Fruit fly (Drosophila melanogaster) whole organism, embryonic: Measurements from ENCODE around the gene Pcd.

ENCODE experiments used
- Atf6 ChIP-seq: fragments of 200-800 bp; sonication (Bioruptor generic); IDR thresholded peaks from 2 replicates; pipeline ENCODE4 v1.3.6; 2022; ENCODE audit warnings: missing biosample characterization, missing genetic modification characterization
- B-H2 ChIP-seq: fragments of 200-800 bp; sonication (Bioruptor generic); optimal IDR thresholded peaks from 2 replicates; lab custom pipeline; 2018; ENCODE audit warnings: missing biosample characterization, mild to moderate bottlenecking, missing genetic modification characterization
- Bgb ChIP-seq: fragments of 200-800 bp; sonication (Bioruptor generic); IDR thresholded peaks from 2 replicates; pipeline ENCODE4 v1.3.6; 2022; ENCODE audit warnings: missing biosample characterization, missing genetic modification characterization; ENCODE audit not compliant: partially characterized antibody
- CG10431 ChIP-seq: fragments of 200-800 bp; sonication (Bioruptor generic); optimal IDR thresholded peaks from 3 replicates; lab custom pipeline; 2018; ENCODE audit warnings: missing biosample characterization, mild to moderate bottlenecking, missing genetic modification characterization
- CG10462 ChIP-seq: fragments of 200-800 bp; sonication (Bioruptor generic); optimal IDR thresholded peaks from 2 replicates; lab custom pipeline; 2016; ENCODE audit warnings: missing biosample characterization, missing genetic modification characterization
- CG12104 ChIP-seq: fragments of 200-800 bp; sonication (Bioruptor generic); optimal IDR thresholded peaks from 3 replicates; lab custom pipeline; 2016; ENCODE audit warnings: missing biosample characterization, missing genetic modification characterization
- CG13296 ChIP-seq: fragments of 200-800 bp; sonication (Bioruptor generic); optimal IDR thresholded peaks from 3 replicates; lab custom pipeline; 2018; ENCODE audit warnings: missing biosample characterization, mild to moderate bottlenecking, missing genetic modification characterization
- CG14441 ChIP-seq: fragments of 200-800 bp; sonication (Bioruptor generic); IDR thresholded peaks from 2 replicates; pipeline ENCODE4 v1.3.6; 2022; ENCODE audit warnings: missing biosample characterization, missing genetic modification characterization
- CG14860 ChIP-seq: fragments of 200-800 bp; sonication (Bioruptor generic); IDR thresholded peaks from 3 replicates; pipeline ENCODE4 v1.3.6; 2022; ENCODE audit warnings: missing biosample characterization, missing genetic modification characterization; ENCODE audit not compliant: partially characterized antibody
- CG16815 ChIP-seq: fragments of 200-800 bp; sonication (Bioruptor generic); optimal IDR thresholded peaks from 3 replicates; lab custom pipeline; 2017; ENCODE audit warnings: missing biosample characterization, mild to moderate bottlenecking, missing genetic modification characterization
- CG1792 ChIP-seq: fragments of 200-800 bp; sonication (Bioruptor generic); optimal IDR thresholded peaks from 2 replicates; lab custom pipeline; 2016; ENCODE audit warnings: missing biosample characterization, missing genetic modification characterization
- CG31441 ChIP-seq: fragments of 200-800 bp; sonication (Bioruptor generic); IDR thresholded peaks from 2 replicates; pipeline ENCODE4 v1.3.6; 2022; ENCODE audit warnings: missing biosample characterization, missing genetic modification characterization
- CG32772 ChIP-seq: fragments of 200-800 bp; sonication (Bioruptor generic); IDR thresholded peaks from 2 replicates; pipeline ENCODE4 v1.3.6; 2022; ENCODE audit warnings: missing biosample characterization, missing genetic modification characterization
- CG4854 ChIP-seq: fragments of 200-800 bp; sonication (Bioruptor generic); optimal IDR thresholded peaks from 2 replicates; lab custom pipeline; 2016; ENCODE audit warnings: missing biosample characterization, missing genetic modification characterization, inconsistent platforms
- CG6813 ChIP-seq: fragments of 200-800 bp; sonication (Bioruptor generic); optimal IDR thresholded peaks from 2 replicates; lab custom pipeline; 2017; ENCODE audit warnings: missing biosample characterization, missing genetic modification characterization, mild to moderate bottlenecking, moderate library complexity, missing genetic modification reagents
- CG9609 ChIP-seq: fragments of 200-800 bp; sonication (Bioruptor generic); optimal IDR thresholded peaks from 3 replicates; lab custom pipeline; 2016; ENCODE audit warnings: missing biosample characterization, missing genetic modification characterization
- Deaf1 ChIP-seq: fragments of 200-800 bp; optimal IDR thresholded peaks from 3 replicates; lab custom pipeline; 2019; ENCODE audit warnings: missing biosample characterization, mild to moderate bottlenecking, missing genetic modification characterization, moderate library complexity
- Fer3 ChIP-seq: fragments of 200-800 bp; sonication (Bioruptor generic); optimal IDR thresholded peaks from 2 replicates; lab custom pipeline; 2018; ENCODE audit warnings: missing biosample characterization, mild to moderate bottlenecking, missing genetic modification characterization, moderate library complexity
- H15 ChIP-seq: fragments of 200-800 bp; sonication (Bioruptor generic); IDR thresholded peaks from 3 replicates; pipeline ENCODE4 v1.3.6; 2022; ENCODE audit warnings: missing biosample characterization, missing genetic modification characterization
- HLH3B ChIP-seq: fragments of 200-800 bp; sonication (Bioruptor generic); IDR thresholded peaks from 2 replicates; pipeline ENCODE4 v1.3.6; 2022; ENCODE audit warnings: missing biosample characterization, missing genetic modification characterization
- Hr3 ChIP-seq: fragments of 200-800 bp; sonication (Bioruptor generic); optimal IDR thresholded peaks from 3 replicates; lab custom pipeline; 2016; ENCODE audit warnings: missing biosample characterization, missing genetic modification characterization
- Lhr ChIP-seq: fragments of 200-800 bp; sonication (Bioruptor generic); optimal IDR thresholded peaks from 3 replicates; lab custom pipeline; 2017; ENCODE audit warnings: mild to moderate bottlenecking, missing biosample characterization, missing genetic modification reagents, missing genetic modification characterization
- Nf-YB ChIP-seq: fragments of 200-800 bp; sonication (Bioruptor generic); optimal IDR thresholded peaks from 3 replicates; lab custom pipeline; 2019; ENCODE audit warnings: missing biosample characterization, mild to moderate bottlenecking, missing genetic modification characterization, moderate library complexity
- NfI ChIP-seq: fragments of 200-800 bp; sonication (Bioruptor generic); optimal IDR thresholded peaks from 3 replicates; lab custom pipeline; 2018; ENCODE audit warnings: missing biosample characterization, mild to moderate bottlenecking, missing genetic modification characterization, moderate library complexity
- Oaz ChIP-seq: fragments of 200-800 bp; sonication (Bioruptor generic); IDR thresholded peaks from 2 replicates; pipeline ENCODE4 v1.3.6; 2022; ENCODE audit warnings: missing biosample characterization, missing genetic modification characterization
- Optix ChIP-seq: fragments of 200-800 bp; sonication (Bioruptor generic); IDR thresholded peaks from 3 replicates; pipeline ENCODE4 v1.3.6; 2022; ENCODE audit warnings: missing biosample characterization, missing genetic modification characterization
- PHDP ChIP-seq: fragments of 200-800 bp; sonication (Bioruptor generic); optimal IDR thresholded peaks from 3 replicates; lab custom pipeline; 2018; ENCODE audit warnings: missing biosample characterization, mild to moderate bottlenecking, missing genetic modification characterization, moderate library complexity
- Poxn ChIP-seq: fragments of 200-800 bp; sonication (Bioruptor generic); IDR thresholded peaks from 2 replicates; pipeline ENCODE4 v1.3.6; 2022; ENCODE audit warnings: missing biosample characterization, missing genetic modification characterization
- Spps ChIP-seq: fragments of 200-800 bp; sonication (Bioruptor generic); optimal IDR thresholded peaks from 2 replicates; lab custom pipeline; 2018; ENCODE audit warnings: missing biosample characterization, mild to moderate bottlenecking, missing genetic modification characterization
- Tbp ChIP-seq: fragments of >200 bp; optimal IDR thresholded peaks from 2 replicates; lab custom pipeline; 2018; ENCODE audit warnings: missing biosample characterization, missing genetic modification characterization
- ab ChIP-seq: fragments of 200-800 bp; sonication (Bioruptor generic); optimal IDR thresholded peaks from 2 replicates; lab custom pipeline; 2016; ENCODE audit warnings: missing biosample characterization, missing genetic modification characterization
- ara ChIP-seq: fragments of 200-800 bp; sonication (Bioruptor generic); IDR thresholded peaks from 2 replicates; pipeline ENCODE4 v1.3.6; 2022; ENCODE audit warnings: missing biosample characterization, missing genetic modification characterization
- ase ChIP-seq: fragments of 200-800 bp; sonication (Bioruptor generic); IDR thresholded peaks from 3 replicates; pipeline ENCODE4 v1.3.6; 2022; ENCODE audit warnings: missing biosample characterization, missing genetic modification characterization
- chm ChIP-seq: fragments of 200-800 bp; sonication (Bioruptor generic); IDR thresholded peaks from 2 replicates; pipeline ENCODE4 v1.3.6; 2022; ENCODE audit warnings: missing biosample characterization, missing genetic modification characterization
- chn ChIP-seq: fragments of 200-800 bp; sonication (Bioruptor generic); optimal IDR thresholded peaks from 2 replicates; lab custom pipeline; 2016; ENCODE audit warnings: missing biosample characterization, missing genetic modification characterization
- corto ChIP-seq: fragments of 200-800 bp; sonication (Bioruptor generic); optimal IDR thresholded peaks from 2 replicates; lab custom pipeline; 2016; ENCODE audit warnings: missing biosample characterization, mild to moderate bottlenecking, missing genetic modification characterization, moderate library complexity
- crol ChIP-seq: fragments of 200-800 bp; sonication (Bioruptor generic); IDR thresholded peaks from 2 replicates; pipeline ENCODE4 v1.3.6; 2022; ENCODE audit warnings: missing biosample characterization, missing genetic modification characterization
- dmrt99B ChIP-seq: fragments of 200-800 bp; sonication (Bioruptor generic); optimal IDR thresholded peaks from 2 replicates; lab custom pipeline; 2018; ENCODE audit warnings: missing biosample characterization, mild to moderate bottlenecking, missing genetic modification characterization, moderate library complexity
- fd96Cb ChIP-seq: fragments of 200-800 bp; sonication (Bioruptor generic); optimal IDR thresholded peaks from 2 replicates; lab custom pipeline; 2018; ENCODE audit warnings: missing biosample characterization, mild to moderate bottlenecking, missing genetic modification characterization, moderate library complexity
- hbn ChIP-seq: fragments of 200-800 bp; sonication (Bioruptor generic); IDR thresholded peaks from 2 replicates; pipeline ENCODE4 v1.3.6; 2022; ENCODE audit warnings: missing biosample characterization, missing genetic modification characterization; ENCODE audit not compliant: partially characterized antibody
- hth ChIP-seq: fragments of >200 bp; optimal IDR thresholded peaks from 2 replicates; lab custom pipeline; 2017; ENCODE audit warnings: inconsistent platforms
- insv ChIP-seq, 2 experiments: fragments of 200-800 bp; sonication (Bioruptor generic); optimal IDR thresholded peaks; 3 replicates each; lab custom pipeline; 2016 to 2018; ENCODE audit warnings: missing biosample characterization in 2 of 2, missing genetic modification characterization in 2 of 2
- ken ChIP-seq: fragments of 200-800 bp; sonication (Bioruptor generic); IDR thresholded peaks from 3 replicates; pipeline ENCODE4 v1.3.6; 2022; ENCODE audit warnings: missing biosample characterization, missing genetic modification characterization
- knrl ChIP-seq: fragments of 200-800 bp; sonication (Bioruptor generic); IDR thresholded peaks from 3 replicates; pipeline ENCODE4 v1.3.6; 2022; ENCODE audit warnings: missing biosample characterization, missing genetic modification characterization; ENCODE audit not compliant: partially characterized antibody
- lov ChIP-seq, 2 experiments: fragments of 200-800 bp in 1 of 2; fragments of >200 bp in 1 of 2; sonication (Bioruptor generic) in 1 of 2; IDR thresholded peaks in 1 of 2; optimal IDR thresholded peaks in 1 of 2; 2 replicates in 1 of 2; 3 replicates in 1 of 2; pipeline versions ENCODE4 v1.3.6 to Lab custom; 2017 to 2022; ENCODE audit warnings: missing biosample characterization in 1 of 2, missing genetic modification characterization in 1 of 2
- nmo ChIP-seq: fragments of 200-800 bp; sonication (Bioruptor generic); optimal IDR thresholded peaks from 2 replicates; lab custom pipeline; 2018; ENCODE audit warnings: missing biosample characterization, mild to moderate bottlenecking, missing genetic modification characterization, moderate library complexity
- ro ChIP-seq: fragments of 200-800 bp; sonication (Bioruptor generic); IDR thresholded peaks from 2 replicates; pipeline ENCODE4 v1.3.6; 2022; ENCODE audit warnings: missing biosample characterization, missing genetic modification characterization
- slou ChIP-seq: fragments of 200-800 bp; sonication (Bioruptor generic); optimal IDR thresholded peaks from 3 replicates; lab custom pipeline; 2016; ENCODE audit warnings: missing biosample characterization, missing genetic modification characterization
- tll ChIP-seq, 2 experiments: fragments of 200-800 bp in 1 of 2; fragments of >200 bp in 1 of 2; sonication (Bioruptor generic) in 1 of 2; optimal IDR thresholded peaks; 2 replicates each; lab custom pipeline; 2017 to 2019; ENCODE audit warnings: missing biosample characterization in 2 of 2, missing genetic modification characterization in 2 of 2, mild to moderate bottlenecking in 1 of 2, moderate library complexity in 1 of 2
- tx ChIP-seq: fragments of 200-800 bp; sonication (Bioruptor generic); optimal IDR thresholded peaks from 2 replicates; lab custom pipeline; 2016; ENCODE audit warnings: missing biosample characterization, missing genetic modification characterization

The Pcd gene

dm6 chr3R:29748591-29749303 lies 25.8 kb downstream of the Pcd start, which contains the start of the genes ATPsyngamma and yata (continued):
- TF ChIP-seq B-H2 (GFP tag; lab: Kevin White, UChicago) = peak; percentile 66
- no peak for TF ChIP-seq Spps
- no peak for TF ChIP-seq slou
- peak; percentile 78 for TF ChIP-seq knrl (GFP tag; lab: Robert Waterston, UW)
- TF ChIP-seq tll (GFP tag; optimal IDR thresholded peaks at IDR 0.05; lab: Kevin White, UChicago) = no peak
- TF ChIP-seq Poxn (GFP tag; lab: Robert Waterston, UW) = no peak
- no peak for TF ChIP-seq Hr3 (GFP tag; lab: Kevin White, UChicago)
- no peak for TF ChIP-seq CG13296
- no peak for TF ChIP-seq lov (optimal IDR thresholded peaks at IDR 0.05; lab: Kevin White, UChicago)
- no peak for TF ChIP-seq lov (GFP tag; IDR thresholded peaks at IDR 0.05; lab: Robert Waterston, UW)
- no peak for TF ChIP-seq ab (GFP tag; lab: Kevin White, UChicago)
- no peak for TF ChIP-seq chm (GFP tag; lab: Robert Waterston, UW)
- TF ChIP-seq Oaz (GFP tag; lab: Robert Waterston, UW) = no peak
- no peak for TF ChIP-seq CG16815 (GFP tag; lab: Kevin White, UChicago)
- no peak for TF ChIP-seq CG14441 (GFP tag; lab: Robert Waterston, UW)
- peak; percentile 9 for TF ChIP-seq Fer3 (tag; lab: Kevin White, UChicago)
- no peak; the same call in 1 of the 2 replicates for TF ChIP-seq HLH3B (GFP tag; lab: Robert Waterston, UW)
- TF ChIP-seq Tbp (GFP tag; lab: Kevin White, UChicago) = no peak
- TF ChIP-seq CG4854 (GFP tag; lab: Kevin White, UChicago) = no peak
- TF ChIP-seq tx (GFP tag; lab: Kevin White, UChicago) = no peak
- TF ChIP-seq nmo (GFP tag; lab: Kevin White, UChicago) = peak; percentile 52
- TF ChIP-seq CG10462 = no peak
- TF ChIP-seq Optix (GFP tag; lab: Robert Waterston, UW) = no peak
- no peak for TF ChIP-seq hth (lab: Kevin White, UChicago)
- TF ChIP-seq Lhr (GFP tag; lab: Kevin White, UChicago) = no peak
- TF ChIP-seq insv (GFP tag; optimal IDR thresholded peaks at IDR 0.05; lab: Kevin White, UChicago) = peak in 1 of 2 experiments; percentile 30
- TF ChIP-seq dmrt99B (tag; lab: Kevin White, UChicago) = no peak
- no peak for TF ChIP-seq H15 (GFP tag; lab: Robert Waterston, UW)
- TF ChIP-seq ken (GFP tag; lab: Robert Waterston, UW) = 0 out of 3 replicates have a peak, but pooled peaks have one; percentile 44
- TF ChIP-seq corto (GFP tag; lab: Kevin White, UChicago) = no peak
- peak; percentile 22; the same call in 1 of the 3 replicates for TF ChIP-seq CG14860 (GFP tag; lab: Robert Waterston, UW)
- peak; percentile 59 for TF ChIP-seq hbn
- no peak for TF ChIP-seq fd96Cb (tag; lab: Kevin White, UChicago)
- TF ChIP-seq PHDP (tag; lab: Kevin White, UChicago) = peak; percentile 18
- peak; percentile 53 for TF ChIP-seq Deaf1 (tag; lab: Kevin White, UChicago)
- TF ChIP-seq CG31441 = no peak; the same call in 1 of the 2 replicates
- TF ChIP-seq CG1792 (GFP tag; lab: Kevin White, UChicago) = no peak
- no peak for TF ChIP-seq ara
- no peak for TF ChIP-seq chn (GFP tag; lab: Kevin White, UChicago)
- TF ChIP-seq CG10431 = no peak
- TF ChIP-seq Bgb (GFP tag; lab: Robert Waterston, UW) = peak; percentile 77
- TF ChIP-seq CG9609 (GFP tag; lab: Kevin White, UChicago) = no peak
- TF ChIP-seq ase (GFP tag; lab: Robert Waterston, UW) = no peak
- no peak for TF ChIP-seq crol (GFP tag; lab: Robert Waterston, UW)
- TF ChIP-seq Nf-YB (GFP tag; lab: Kevin White, UChicago) = no peak
- no peak for TF ChIP-seq CG32772 (GFP tag; lab: Robert Waterston, UW)
- peak; percentile 22 for TF ChIP-seq NfI
- no peak for TF ChIP-seq CG12104 (GFP tag; lab: Kevin White, UChicago)
- TF ChIP-seq ro (GFP tag; lab: Robert Waterston, UW) = no peak
- no peak for TF ChIP-seq CG6813
- TF ChIP-seq Atf6 = no peak
